Worm (Caenorhabditis elegans): ENCODE results near the gene Y71H2AM.20.
A peak's percentile ranks its signal among the peaks of the same experiment; 100 is the strongest.

Y71H2AM.20 gene

DNA sequence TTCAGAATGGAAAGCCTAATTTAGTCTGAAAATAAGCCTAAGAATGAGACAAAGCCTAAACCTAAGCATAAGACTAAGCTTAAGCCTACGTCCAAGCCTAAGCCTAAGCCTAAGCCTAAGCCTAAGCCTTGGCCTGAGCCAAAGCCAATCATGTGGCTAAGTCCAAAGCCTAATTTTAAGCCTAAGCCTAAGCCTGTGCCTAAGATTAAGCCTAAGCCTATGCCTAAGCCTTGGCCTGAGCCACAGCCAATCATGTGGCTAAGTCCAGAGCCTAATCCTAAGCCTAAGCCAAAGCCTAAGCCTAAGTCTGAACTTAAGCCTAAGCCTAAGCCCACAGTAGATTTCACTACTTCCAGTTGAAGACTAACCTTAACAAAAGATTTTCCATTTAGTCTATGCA, 28.3 kb downstream of the Y71H2AM.20 start:
- no peak for TF ChIP-seq nhr-80 (tag; optimal IDR thresholded peaks at IDR 0.05)

DNA sequence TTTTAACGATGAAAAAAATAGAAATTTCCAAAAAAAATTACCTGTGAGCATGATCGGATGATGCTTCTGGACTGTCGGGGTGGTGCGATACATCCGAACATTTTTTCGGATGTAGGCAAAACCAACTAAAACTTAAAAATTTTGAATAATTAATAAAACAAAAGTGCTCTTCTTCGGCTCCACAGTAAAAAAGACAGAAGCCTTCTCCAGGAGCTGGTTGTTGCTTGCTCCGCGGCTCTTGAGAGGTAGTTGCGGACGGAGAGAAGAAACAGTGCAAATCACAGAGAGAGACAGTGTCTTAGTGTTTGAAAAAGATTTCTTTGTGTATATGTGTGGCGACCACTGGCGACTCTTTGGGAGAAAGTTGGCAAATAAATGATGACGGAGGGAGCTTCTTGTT, 29.5 kb downstream of the Y71H2AM.20 start, which contains the start of gene gldi-9:
TSS of gene gldi-9 (minus strand) at position 101 of the 400 bp plus-strand sequence.
- TF ChIP-seq xnd-1 (tag; optimal IDR thresholded peaks at IDR 0.05) = no peak

DNA sequence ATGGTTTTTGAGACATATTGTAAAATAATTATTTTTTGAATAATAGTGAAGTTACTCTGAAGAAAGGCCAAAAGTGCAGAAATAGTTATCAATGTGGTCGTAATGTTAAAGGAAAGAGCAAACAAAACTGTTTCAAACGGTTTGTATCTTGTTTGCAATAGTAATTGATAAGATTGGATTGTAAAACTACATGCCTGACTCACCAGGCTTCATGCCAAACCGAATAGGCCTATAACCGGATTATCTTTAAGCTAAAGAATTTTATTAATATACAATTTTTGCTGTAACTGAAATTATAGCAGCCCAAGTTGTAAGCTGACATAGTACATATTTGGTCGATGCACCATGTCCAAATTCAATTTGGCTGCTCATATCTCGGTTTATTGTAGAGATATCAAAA, 39.2 kb downstream of the Y71H2AM.20 start, which contains the start of gene Y71H2AM.14:
TSS of gene Y71H2AM.14 (minus strand) at position 101 of the 400 bp plus-strand sequence.
- TF ChIP-seq hlh-26 (GFP tag; conservative IDR thresholded peaks at IDR 0.05) (no peak), Y56A3A.18 (GFP tag; IDR thresholded peaks at IDR 0.05) (no peak), ztf-25 (GFP tag; IDR thresholded peaks at IDR 0.05) (no peak), B0261.1 (tag; optimal IDR thresholded peaks at IDR 0.05) (no peak), zim-3 (tag; optimal IDR thresholded peaks at IDR 0.05) (no peak), rec-8 (tag; optimal IDR thresholded peaks at IDR 0.05) (no peak), ceh-27 (GFP tag; optimal IDR thresholded peaks at IDR 0.05) (no peak), egl-18 (GFP tag; IDR thresholded peaks at IDR 0.05) (no peak), ceh-91 (GFP tag; IDR thresholded peaks at IDR 0.05) (no peak), chd-7 (tag; optimal IDR thresholded peaks at IDR 0.05) (no peak), ztf-22 (GFP tag; optimal IDR thresholded peaks at IDR 0.05) (no peak), akir-1 (GFP tag; optimal IDR thresholded peaks at IDR 0.05) (no peak), F37B4.10 (GFP tag; IDR thresholded peaks at IDR 0.05) (no peak), aptf-3 (GFP tag; IDR thresholded peaks at IDR 0.05) (no peak), ztf-26 (tag; optimal IDR thresholded peaks at IDR 0.05) (no peak), nhr-179 (tag; optimal IDR thresholded peaks at IDR 0.05) (no peak), ccch-3 (GFP tag; optimal IDR thresholded peaks at IDR 0.05) (no peak), sdz-38 (tag; optimal IDR thresholded peaks at IDR 0.05) (no peak), lag-1 (GFP tag; IDR thresholded peaks at IDR 0.05) (no peak), B0019.2 (GFP tag; conservative IDR thresholded peaks at IDR 0.05) (no peak)

DNA sequence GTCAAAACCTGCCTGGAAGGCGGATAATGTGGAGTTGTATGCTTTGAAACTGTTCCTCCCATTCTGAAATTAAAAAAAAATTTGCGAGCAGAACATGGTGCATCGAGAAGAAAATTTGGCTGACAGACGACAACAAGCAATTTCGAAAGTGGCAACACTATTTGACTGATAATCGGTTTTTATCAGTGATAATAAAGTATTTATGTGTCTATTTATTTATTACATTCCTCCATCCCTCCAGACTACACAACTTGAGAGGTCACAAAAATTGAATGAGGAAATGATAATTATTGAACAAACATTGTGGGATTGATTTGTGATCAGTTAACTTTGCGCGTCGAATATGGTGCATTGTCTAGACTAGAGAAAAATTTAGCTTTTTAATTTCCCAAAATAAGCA, 46.3 kb downstream of the Y71H2AM.20 start, which contains the start of gene cest-25:
TSS of gene cest-25 (minus strand) at position 63 of the 400 bp plus-strand sequence.
- peak; percentile 88 for TF ChIP-seq nhr-80 (tag; optimal IDR thresholded peaks at IDR 0.05)
- TF ChIP-seq Y53G8AR.9 (GFP tag; conservative IDR thresholded peaks at IDR 0.05) = no peak
- TF ChIP-seq F57A8.1 (GFP tag; optimal IDR thresholded peaks at IDR 0.05) = no peak
- no peak for TF ChIP-seq gei-17 (GFP tag; optimal IDR thresholded peaks at IDR 0.05)
- TF ChIP-seq mes-4 (tag; optimal IDR thresholded peaks at IDR 0.05) = no peak
- no peak for TF ChIP-seq lin-35 (GFP tag; optimal IDR thresholded peaks at IDR 0.05)
- TF ChIP-seq cebp-1 (GFP tag; IDR thresholded peaks at IDR 0.05) = no peak
- peak; percentile 57 for TF ChIP-seq cebp-1 (tag; optimal IDR thresholded peaks at IDR 0.05)
- TF ChIP-seq ekl-4 (GFP tag; IDR thresholded peaks at IDR 0.05) = no peak
- TF ChIP-seq pha-4 (tag; optimal IDR thresholded peaks at IDR 0.05) = peak; percentile 73
- TF ChIP-seq ets-4 (GFP tag; optimal IDR thresholded peaks at IDR 0.05) = peak; percentile 50
- no peak for TF ChIP-seq T26A5.8 (tag; optimal IDR thresholded peaks at IDR 0.05)
- TF ChIP-seq attf-5 (GFP tag; optimal IDR thresholded peaks at IDR 0.05) = peak; percentile 33
